Worm (Caenorhabditis elegans): ENCODE results near the gene nas-23.

The nas-23 gene

ce11 chrII:7528210-7528609 lies 34.7 kb upstream of the nas-23 start (continued):
- TF ChIP-seq hlh-30 (tag; optimal IDR thresholded peaks at IDR 0.05; ENCODE audit: insufficient read depth) (peak; percentile 97), spr-1 (tag; optimal IDR thresholded peaks at IDR 0.05) (no peak), snpc-4 (tag; optimal IDR thresholded peaks at IDR 0.05) (no peak), ztf-11 (tag; optimal IDR thresholded peaks at IDR 0.05) (no peak), lsy-2 (tag; optimal IDR thresholded peaks at IDR 0.05) (no peak), nhr-102 (tag; optimal IDR thresholded peaks at IDR 0.05) (no peak), mdl-1 (tag; optimal IDR thresholded peaks at IDR 0.05) (peak in 1 of 2 experiments; percentile 79), zag-1 (tag; optimal IDR thresholded peaks at IDR 0.05) (no peak), F49E8.2 (tag; optimal IDR thresholded peaks at IDR 0.05; ENCODE audit: borderline replicate concordance) (no peak), daf-16 (GFP tag; optimal IDR thresholded peaks at IDR 0.05) (peak in 1 of 2 experiments; percentile 47), daf-16 (tag; optimal IDR thresholded peaks at IDR 0.05) (peak; percentile 86), rbr-2 (tag; optimal IDR thresholded peaks at IDR 0.05) (no peak), dmd-9 (GFP tag; IDR thresholded peaks at IDR 0.05) (no peak), unc-130 (GFP tag; optimal IDR thresholded peaks at IDR 0.05) (no peak), saeg-2 (GFP tag; IDR thresholded peaks at IDR 0.05) (0 out of 2 replicates have a peak, but pooled peaks have one; percentile 57), tag-97 (GFP tag; IDR thresholded peaks at IDR 0.05) (no peak), ceh-20 (GFP tag; IDR thresholded peaks at IDR 0.05) (peak; percentile 61), ama-1 (optimal IDR thresholded peaks at IDR 0.05) (no peak), gei-8 (GFP tag; optimal IDR thresholded peaks at IDR 0.05) (no peak), ztf-7 (tag; optimal IDR thresholded peaks at IDR 0.05) (no peak), lir-3 (tag; optimal IDR thresholded peaks at IDR 0.05) (no peak), zip-2 (tag; optimal IDR thresholded peaks at IDR 0.05) (no peak), tra-1 (GFP tag; IDR thresholded peaks at IDR 0.05) (peak; percentile 91), nhr-6 (tag; optimal IDR thresholded peaks at IDR 0.05) (peak; percentile 53), php-3 (GFP tag; IDR thresholded peaks at IDR 0.05) (peak; percentile 90), Y48G9A.11 (GFP tag; IDR thresholded peaks at IDR 0.05) (no peak), ceh-28 (tag; optimal IDR thresholded peaks at IDR 0.05) (no peak), spr-3 (GFP tag; optimal IDR thresholded peaks at IDR 0.05) (no peak), zip-11 (GFP tag; IDR thresholded peaks at IDR 0.05) (no peak), dpl-1 (GFP tag; optimal IDR thresholded peaks at IDR 0.05) (peak; percentile 33), vab-7 (GFP tag; IDR thresholded peaks at IDR 0.05) (no peak), ZK337.2 (GFP tag; IDR thresholded peaks at IDR 0.05) (no peak), pha-4 (GFP tag; IDR thresholded peaks at IDR 0.05) (no peak), pha-4 (tag; optimal IDR thresholded peaks at IDR 0.05) (no peak), unc-62 (GFP tag; optimal IDR thresholded peaks at IDR 0.05 in 1 of 2) (peak in 1 of 2 experiments; percentile 4), unc-62 (tag; optimal IDR thresholded peaks at IDR 0.05) (no peak), duxl-1 (tag; optimal IDR thresholded peaks at IDR 0.05; ENCODE audit: poor library complexity) (no peak), hif-1 (tag; optimal IDR thresholded peaks at IDR 0.05) (no peak), F26F4.8 (GFP tag; conservative IDR thresholded peaks at IDR 0.05) (no peak), aly-2 (tag; optimal IDR thresholded peaks at IDR 0.05) (no peak), nhr-41 (GFP tag; IDR thresholded peaks at IDR 0.05) (peak; percentile 76; the same call in 1 of the 2 replicates), lin-1 (GFP tag; IDR thresholded peaks at IDR 0.05) (peak; percentile 89), R02D3.7 (tag; optimal IDR thresholded peaks at IDR 0.05) (no peak), hlh-11 (tag; optimal IDR thresholded peaks at IDR 0.05) (peak; percentile 96), madf-9 (GFP tag; conservative IDR thresholded peaks at IDR 0.05) (no peak), madf-5 (GFP tag; IDR thresholded peaks at IDR 0.05) (no peak), nhr-111 (GFP tag; optimal IDR thresholded peaks at IDR 0.05) (no peak), Y75B8A.6 (GFP tag; IDR thresholded peaks at IDR 0.05) (no peak), Y5F2A.4 (GFP tag; optimal IDR thresholded peaks at IDR 0.05) (no peak), dmd-8 (GFP tag; IDR thresholded peaks at IDR 0.05) (no peak), mxl-2 (GFP tag; conservative IDR thresholded peaks at IDR 0.05) (peak; percentile 97), F44E2.7 (GFP tag; IDR thresholded peaks at IDR 0.05) (no peak), skn-1 (tag; optimal IDR thresholded peaks at IDR 0.05) (no peak)
